Fruit fly (Drosophila melanogaster) whole organism, adult: ENCODE data around the gene Ufd1.

ENCODE experiments used
- CG11617 ChIP-seq: fragments of 200-800 bp; sonication (Bioruptor generic); optimal IDR thresholded peaks from 2 replicates; lab custom pipeline; 2017; ENCODE audit warnings: mild to moderate bottlenecking, missing biosample characterization, missing genetic modification reagents, missing genetic modification characterization
- CG14711 ChIP-seq: fragments of 200-800 bp; sonication (Bioruptor generic); optimal IDR thresholded peaks from 2 replicates; lab custom pipeline; 2018; ENCODE audit warnings: missing biosample characterization, mild to moderate bottlenecking, missing genetic modification characterization, moderate library complexity
- CG1620 ChIP-seq: fragments of 200-800 bp; sonication (Bioruptor generic); optimal IDR thresholded peaks from 2 replicates; lab custom pipeline; 2016; ENCODE audit warnings: missing biosample characterization, missing genetic modification characterization
- CG33017 ChIP-seq: fragments of 200-800 bp; sonication (Bioruptor generic); optimal IDR thresholded peaks from 2 replicates; lab custom pipeline; 2018; ENCODE audit warnings: missing biosample characterization, mild to moderate bottlenecking, missing genetic modification characterization, moderate library complexity
- CG7045 ChIP-seq: fragments of 200-800 bp; sonication (Bioruptor generic); optimal IDR thresholded peaks from 2 replicates; lab custom pipeline; 2017; ENCODE audit warnings: missing biosample characterization, mild to moderate bottlenecking, missing genetic modification characterization
- Crg-1 ChIP-seq: fragments of 200-800 bp; sonication (Bioruptor generic); optimal IDR thresholded peaks from 2 replicates; lab custom pipeline; 2016; ENCODE audit warnings: missing biosample characterization, missing genetic modification characterization
- Hr96 ChIP-seq: fragments of 200-800 bp; sonication (Bioruptor generic); optimal IDR thresholded peaks from 2 replicates; lab custom pipeline; 2016; ENCODE audit warnings: missing biosample characterization, missing genetic modification characterization
- Mnt ChIP-seq: fragments of 200-800 bp; sonication (Bioruptor generic); optimal IDR thresholded peaks from 2 replicates; lab custom pipeline; 2016; ENCODE audit warnings: missing biosample characterization, mild to moderate bottlenecking, missing genetic modification characterization
- bab1 ChIP-seq: fragments of 200-800 bp; sonication (Bioruptor generic); optimal IDR thresholded peaks from 3 replicates; lab custom pipeline; 2019; ENCODE audit warnings: missing biosample characterization, mild to moderate bottlenecking, missing genetic modification characterization, moderate library complexity
- cic ChIP-seq: fragments of 200-800 bp; sonication (Bioruptor generic); optimal IDR thresholded peaks from 2 replicates; lab custom pipeline; 2017; ENCODE audit warnings: missing biosample characterization, mild to moderate bottlenecking, missing genetic modification characterization, moderate library complexity
- cnc ChIP-seq, 2 experiments: fragments of >200 bp; optimal IDR thresholded peaks; 2 replicates each; lab custom pipeline; 2017
- kay ChIP-seq: fragments of 200-800 bp; sonication (Bioruptor generic); peaks from one replicate; lab custom pipeline; 2016; ENCODE audit warnings: missing biosample characterization, missing genetic modification characterization, borderline replicate concordance
- tj ChIP-seq: fragments of 200-800 bp; sonication (Bioruptor generic); optimal IDR thresholded peaks from 3 replicates; lab custom pipeline; 2017; ENCODE audit warnings: missing biosample characterization, mild to moderate bottlenecking, missing genetic modification characterization, moderate library complexity
- toe ChIP-seq: fragments of 200-800 bp; sonication (Bioruptor generic); optimal IDR thresholded peaks from 2 replicates; lab custom pipeline; 2016; ENCODE audit warnings: missing biosample characterization, missing genetic modification characterization

dm6 chr3L:11124841-11125240 lies 1.8 kb upstream of the Ufd1 start:
- TF ChIP-seq Crg-1 = no peak
- TF ChIP-seq Hr96 = no peak
- TF ChIP-seq kay = no peak
- TF ChIP-seq CG33017 (tag; lab: Kevin White, UChicago) = no peak
- no peak for TF ChIP-seq CG11617 (GFP tag; lab: Kevin White, UChicago)
- no peak for TF ChIP-seq CG14711 (tag; lab: Kevin White, UChicago)
- no peak for TF ChIP-seq tj (GFP tag; lab: Kevin White, UChicago)
- no peak for TF ChIP-seq CG1620 (GFP tag; lab: Kevin White, UChicago)
- no peak for TF ChIP-seq cic
- no peak for TF ChIP-seq Mnt (GFP tag; lab: Kevin White, UChicago)
- TF ChIP-seq toe = no peak
- TF ChIP-seq cnc (optimal IDR thresholded peaks at IDR 0.05; lab: Kevin White, UChicago) = no peak
- TF ChIP-seq CG7045 (GFP tag; lab: Kevin White, UChicago) = no peak
- TF ChIP-seq bab1 (GFP tag; lab: Kevin White, UChicago) = no peak
